Worm (Caenorhabditis elegans) whole organism, L1 larva: ENCODE data around the gene ZC412.3.

Experiments
- C04F5.9 ChIP-seq: sonication (generic microtip); optimal IDR thresholded peaks from 2 replicates; lab custom pipeline; 2016; ENCODE audit warnings: missing genetic modification characterization, missing compliant biosample characterization
- C16A3.4 ChIP-seq: fragments of 150-350 bp; optimal IDR thresholded peaks from 2 replicates; lab custom pipeline; 2014; ENCODE audit warnings: missing biosample characterization, missing genetic modification characterization
- alr-1 ChIP-seq: fragments of 200-800 bp; sonication (Bioruptor generic); optimal IDR thresholded peaks from 2 replicates; lab custom pipeline; 2018; ENCODE audit warnings: borderline replicate concordance, mild to moderate bottlenecking, missing genetic modification characterization, missing compliant biosample characterization
- ama-1 ChIP-seq: fragments of 150-350 bp; optimal IDR thresholded peaks from 2 replicates; lab custom pipeline; 2014
- ceh-63 ChIP-seq: fragments of 200-800 bp; sonication (Bioruptor generic); optimal IDR thresholded peaks from 2 replicates; lab custom pipeline; 2018; ENCODE audit warnings: mild to moderate bottlenecking, missing genetic modification characterization, missing compliant biosample characterization
- ceh-90 ChIP-seq: sonication (generic microtip); optimal IDR thresholded peaks from 2 replicates; lab custom pipeline; 2016; ENCODE audit warnings: missing genetic modification characterization, missing compliant biosample characterization
- ces-1 ChIP-seq: fragments of 150-350 bp; optimal IDR thresholded peaks from 2 replicates; lab custom pipeline; 2014; ENCODE audit warnings: missing biosample characterization, missing genetic modification reagents, missing genetic modification characterization
- dpl-1 ChIP-seq, 3 experiments: fragments of 150-350 bp in 2 of 3; sonication (generic microtip) in 1 of 3; optimal IDR thresholded peaks; 2 replicates each; lab custom pipeline; 2014 to 2017; ENCODE audit warnings: missing biosample characterization in 3 of 3, missing genetic modification characterization in 3 of 3, missing genetic modification reagents in 3 of 3
- dsc-1 ChIP-seq: sonication (generic microtip); optimal IDR thresholded peaks from 2 replicates; lab custom pipeline; 2016; ENCODE audit warnings: mild to moderate bottlenecking, missing genetic modification characterization, missing compliant biosample characterization
- efl-1 ChIP-seq, 4 experiments: fragments of 150-350 bp; optimal IDR thresholded peaks in 3 of 4; peaks in 1 of 4; 1 replicate in 1 of 4; 2 replicates in 3 of 4; lab custom pipeline; 2014; ENCODE audit warnings: missing biosample characterization in 2 of 4, missing genetic modification characterization in 2 of 4, missing genetic modification reagents in 2 of 4
- efl-3 ChIP-seq: fragments of 200-800 bp; sonication (Bioruptor generic); optimal IDR thresholded peaks from 2 replicates; lab custom pipeline; 2018; ENCODE audit warnings: mild to moderate bottlenecking, missing genetic modification characterization, missing compliant biosample characterization
- egl-27 ChIP-seq, 2 experiments: fragments of 150-350 bp in 1 of 2; sonication (generic microtip); optimal IDR thresholded peaks; 3 replicates each; lab custom pipeline; 2017 to 2018; ENCODE audit warnings: missing biosample characterization in 2 of 2, missing genetic modification characterization in 2 of 2, missing genetic modification reagents in 2 of 2
- elt-3 ChIP-seq, 6 experiments: fragments of 150-350 bp in 1 of 6; sonication (generic microtip); optimal IDR thresholded peaks; 2 replicates each; lab custom pipeline; 2017 to 2018; ENCODE audit warnings: missing biosample characterization in 6 of 6, missing genetic modification characterization in 6 of 6, inconsistent platforms in 1 of 6
- ets-5 ChIP-seq: fragments of 200-800 bp; sonication (Bioruptor generic); IDR thresholded peaks from 2 replicates; pipeline ENCODE4 v1.3.6; 2022; ENCODE audit warnings: missing genetic modification characterization, missing compliant biosample characterization
- fkh-10 ChIP-seq: sonication (generic microtip); optimal IDR thresholded peaks from 2 replicates; lab custom pipeline; 2017; ENCODE audit warnings: missing biosample characterization, missing genetic modification reagents, missing genetic modification characterization
- fkh-4 ChIP-seq: sonication (generic microtip); optimal IDR thresholded peaks from 2 replicates; lab custom pipeline; 2016; ENCODE audit warnings: missing compliant biosample characterization, missing genetic modification characterization, borderline replicate concordance
- fkh-8 ChIP-seq: sonication (generic microtip); optimal IDR thresholded peaks from 2 replicates; lab custom pipeline; 2016; ENCODE audit warnings: mild to moderate bottlenecking, missing genetic modification characterization, missing compliant biosample characterization
- grh-1 ChIP-seq: fragments of 200-800 bp; sonication (Bioruptor generic); IDR thresholded peaks from 2 replicates; pipeline ENCODE4 v1.3.6; 2022; ENCODE audit warnings: missing genetic modification reagents, missing genetic modification characterization, missing compliant biosample characterization
- hpl-2 ChIP-seq: fragments of 150-350 bp; optimal IDR thresholded peaks from 2 replicates; lab custom pipeline; 2014; ENCODE audit warnings: missing biosample characterization, missing genetic modification reagents, missing genetic modification characterization
- lin-14 ChIP-seq: fragments of 200-800 bp; sonication (Bioruptor generic); optimal IDR thresholded peaks from 2 replicates; lab custom pipeline; 2018; ENCODE audit warnings: mild to moderate bottlenecking, missing genetic modification characterization, moderate library complexity, missing compliant biosample characterization
- lin-35 ChIP-seq, 2 experiments: fragments of 150-350 bp; optimal IDR thresholded peaks; 2 replicates each; lab custom pipeline; 2014; ENCODE audit warnings: missing biosample characterization in 2 of 2, missing genetic modification characterization in 2 of 2, missing genetic modification reagents in 2 of 2
- mab-9 ChIP-seq: fragments of 200-800 bp; sonication (Bioruptor generic); IDR thresholded peaks from 2 replicates; pipeline ENCODE4 v1.3.6; 2022; ENCODE audit warnings: missing genetic modification reagents, missing genetic modification characterization, missing compliant biosample characterization
- mef-2 ChIP-seq: fragments of 150-350 bp; optimal IDR thresholded peaks from 2 replicates; lab custom pipeline; 2014; ENCODE audit warnings: missing biosample characterization, missing genetic modification characterization
- mep-1 ChIP-seq: fragments of 150-350 bp; optimal IDR thresholded peaks from 2 replicates; lab custom pipeline; 2014; ENCODE audit warnings: missing biosample characterization, missing genetic modification characterization
- nhr-19 ChIP-seq: fragments of 200-800 bp; sonication (Bioruptor generic); conservative IDR thresholded peaks from 2 replicates; pipeline ENCODE4 v1.3.6; 2022; ENCODE audit warnings: missing genetic modification characterization, missing compliant biosample characterization
- nhr-20 ChIP-seq: sonication (generic microtip); optimal IDR thresholded peaks from 2 replicates; lab custom pipeline; 2016; ENCODE audit warnings: mild to moderate bottlenecking, missing genetic modification characterization, missing compliant biosample characterization
- nhr-237 ChIP-seq: fragments of 150-350 bp; optimal IDR thresholded peaks from 2 replicates; lab custom pipeline; 2014; ENCODE audit warnings: missing biosample characterization, missing genetic modification characterization
- nhr-47 ChIP-seq: sonication (generic microtip); optimal IDR thresholded peaks from 2 replicates; lab custom pipeline; 2016; ENCODE audit warnings: mild to moderate bottlenecking, missing genetic modification characterization, moderate library complexity, missing compliant biosample characterization
- nhr-90 ChIP-seq: sonication (generic microtip); optimal IDR thresholded peaks from 2 replicates; lab custom pipeline; 2016; ENCODE audit warnings: mild to moderate bottlenecking, missing genetic modification characterization, missing compliant biosample characterization; ENCODE audit not compliant: poor library complexity
- pag-3 ChIP-seq: sonication (generic microtip); optimal IDR thresholded peaks from 2 replicates; lab custom pipeline; 2017; ENCODE audit warnings: missing genetic modification characterization, mild to moderate bottlenecking, missing compliant biosample characterization, antibody characterized with exemption, borderline replicate concordance; ENCODE audit not compliant: insufficient read depth
- pax-3 ChIP-seq: fragments of 200-800 bp; sonication (Bioruptor generic); optimal IDR thresholded peaks from 2 replicates; lab custom pipeline; 2018; ENCODE audit warnings: mild to moderate bottlenecking, missing genetic modification characterization, moderate library complexity, missing compliant biosample characterization
- rnt-1 ChIP-seq: sonication (generic microtip); optimal IDR thresholded peaks from 2 replicates; lab custom pipeline; 2016; ENCODE audit warnings: mild to moderate bottlenecking, missing genetic modification characterization, moderate library complexity, missing compliant biosample characterization
- skn-1 ChIP-seq: fragments of 150-350 bp; optimal IDR thresholded peaks from 2 replicates; lab custom pipeline; 2014; ENCODE audit warnings: missing biosample characterization, missing genetic modification characterization
- snpc-4 ChIP-seq: fragments of 150-350 bp; optimal IDR thresholded peaks from 2 replicates; lab custom pipeline; 2014; ENCODE audit warnings: missing biosample characterization, missing genetic modification characterization
- snu-23 ChIP-seq: sonication (generic microtip); optimal IDR thresholded peaks from 2 replicates; lab custom pipeline; 2016; ENCODE audit warnings: missing genetic modification characterization, missing compliant biosample characterization
- sox-4 ChIP-seq: sonication (generic microtip); optimal IDR thresholded peaks from 2 replicates; lab custom pipeline; 2016; ENCODE audit warnings: missing genetic modification characterization, missing compliant biosample characterization
- sup-37 ChIP-seq: fragments of 200-800 bp; sonication (Bioruptor generic); optimal IDR thresholded peaks from 2 replicates; lab custom pipeline; 2018; ENCODE audit warnings: mild to moderate bottlenecking, missing genetic modification characterization, missing compliant biosample characterization
- swsn-7 ChIP-seq: sonication (generic microtip); optimal IDR thresholded peaks from 2 replicates; lab custom pipeline; 2016; ENCODE audit warnings: missing genetic modification characterization, missing compliant biosample characterization
- tlp-1 ChIP-seq: fragments of 150-350 bp; optimal IDR thresholded peaks from 2 replicates; lab custom pipeline; 2014; ENCODE audit warnings: missing biosample characterization, missing genetic modification characterization
- unc-130 ChIP-seq: fragments of 150-350 bp; optimal IDR thresholded peaks from 2 replicates; lab custom pipeline; 2017; ENCODE audit warnings: missing biosample characterization, missing genetic modification characterization, inconsistent platforms
- zip-4 ChIP-seq: fragments of 200-800 bp; sonication (Bioruptor generic); optimal IDR thresholded peaks from 2 replicates; lab custom pipeline; 2018; ENCODE audit warnings: mild to moderate bottlenecking, missing genetic modification characterization, moderate library complexity, missing compliant biosample characterization
- ztf-11 ChIP-seq, 2 experiments: sonication (generic microtip); optimal IDR thresholded peaks; 2 replicates each; lab custom pipeline; 2016 to 2017; ENCODE audit warnings: missing genetic modification characterization in 2 of 2, missing biosample characterization in 1 of 2, missing compliant biosample characterization in 1 of 2

ZC412.3 gene

ce11 chrV:14855626-14856025 lies 15.7 kb downstream of the ZC412.3 start:
- TF ChIP-seq grh-1 (GFP tag; lab: Robert Waterston, UW), result no peak
- TF ChIP-seq lin-35 (GFP tag; optimal IDR thresholded peaks at IDR 0.05; lab: Kevin White, UChicago), result peak in 1 of 2 experiments; percentile 51
- no peak for TF ChIP-seq ztf-11 (tag; optimal IDR thresholded peaks at IDR 0.05; lab: Kevin White, UChicago)
- TF ChIP-seq hpl-2 (GFP tag; lab: Kevin White, UChicago), result no peak
- TF ChIP-seq unc-130 (tag; lab: Kevin White, UChicago), result peak; percentile 47
- no peak for TF ChIP-seq ceh-90
- no peak for TF ChIP-seq C04F5.9
- TF ChIP-seq dsc-1 (tag; lab: Kevin White, UChicago), result no peak
- TF ChIP-seq fkh-8 (tag; lab: Kevin White, UChicago), result no peak
- peak; percentile 1 for TF ChIP-seq zip-4 (GFP tag; lab: Kevin White, UChicago)
- TF ChIP-seq ama-1 (lab: Kevin White, UChicago), result no peak
- TF ChIP-seq egl-27 (tag; optimal IDR thresholded peaks at IDR 0.05; lab: Kevin White, UChicago), result no peak
- TF ChIP-seq fkh-4 (tag; lab: Kevin White, UChicago), result no peak
- no peak for TF ChIP-seq tlp-1 (tag; lab: Kevin White, UChicago)
- peak; percentile 55 for TF ChIP-seq snu-23 (GFP tag; lab: Kevin White, UChicago)
- no peak for TF ChIP-seq mep-1
- no peak for TF ChIP-seq elt-3 (tag; optimal IDR thresholded peaks at IDR 0.05; lab: Kevin White, UChicago)
- peak; percentile 0 to 13 for TF ChIP-seq efl-1 (optimal IDR thresholded peaks at IDR 0.05; lab: Kevin White, UChicago)
- peak in 1 of 2 experiments; percentile 51 for TF ChIP-seq efl-1 (GFP tag; optimal IDR thresholded peaks at IDR 0.05 in 1 of 2; lab: Kevin White, UChicago)
- TF ChIP-seq sox-4 (tag; lab: Kevin White, UChicago), result no peak
- TF ChIP-seq alr-1 (tag; lab: Kevin White, UChicago), result no peak
- TF ChIP-seq mef-2 (tag; lab: Kevin White, UChicago), result no peak
- TF ChIP-seq skn-1, result no peak
- TF ChIP-seq mab-9 (GFP tag; lab: Robert Waterston, UW), result no peak
- no peak for TF ChIP-seq fkh-10 (GFP tag; lab: Kevin White, UChicago)
- no peak for TF ChIP-seq ceh-63 (GFP tag; lab: Kevin White, UChicago)
- peak; percentile 55 for TF ChIP-seq nhr-90 (tag; lab: Kevin White, UChicago)
- no peak for TF ChIP-seq ces-1 (GFP tag; lab: Kevin White, UChicago)
- peak; percentile 63 for TF ChIP-seq rnt-1
- TF ChIP-seq efl-3 (GFP tag; lab: Kevin White, UChicago), result no peak
- peak; percentile 11 for TF ChIP-seq snpc-4
- TF ChIP-seq sup-37 (GFP tag; lab: Kevin White, UChicago), result no peak
- TF ChIP-seq nhr-19 (GFP tag; lab: Robert Waterston, UW), result peak; percentile 47
- TF ChIP-seq dpl-1 (GFP tag; optimal IDR thresholded peaks at IDR 0.05; lab: Kevin White, UChicago), result peak in 1 of 3 experiments; percentile 4
- peak; percentile 50 for TF ChIP-seq C16A3.4 (tag; lab: Kevin White, UChicago)
- no peak for TF ChIP-seq pag-3 (tag; lab: Kevin White, UChicago)
- TF ChIP-seq nhr-237 (tag; lab: Kevin White, UChicago), result no peak
- TF ChIP-seq nhr-20 (tag; lab: Kevin White, UChicago), result peak; percentile 41
- no peak for TF ChIP-seq nhr-47
- TF ChIP-seq pax-3 (tag; lab: Kevin White, UChicago), result peak; percentile 42
- peak; percentile 6 for TF ChIP-seq swsn-7 (tag; lab: Kevin White, UChicago)

- TF ChIP-seq lin-14 (GFP tag; lab: Kevin White, UChicago) (peak; percentile 30), ets-5 (GFP tag; lab: Robert Waterston, UW) (no peak)
Observed at ce11 chrV:14854261-14854660, 17.1 kb downstream of the ZC412.3 start.
